Fruit fly (Drosophila melanogaster) whole organism, embryonic: ENCODE measurements around the gene CG31752.
A peak's percentile ranks its signal among the peaks of the same experiment; 100 is the strongest.

Experiments
- Awh ChIP-seq: fragments of 200-800 bp; sonication (Bioruptor generic); IDR thresholded peaks from 2 replicates; pipeline ENCODE4, ENCODE4 v1.3.6; 2022; ENCODE audit warnings: missing biosample characterization, missing genetic modification characterization
- CG11695 ChIP-seq: fragments of 200-800 bp; sonication (Bioruptor generic); IDR thresholded peaks from 3 replicates; pipeline ENCODE4 v1.3.6; 2022; ENCODE audit warnings: missing biosample characterization, missing genetic modification characterization
- CG12104 ChIP-seq: fragments of 200-800 bp; sonication (Bioruptor generic); optimal IDR thresholded peaks from 3 replicates; lab custom pipeline; 2016; ENCODE audit warnings: missing biosample characterization, missing genetic modification characterization
- CG13287 ChIP-seq: fragments of 200-800 bp; sonication (Bioruptor generic); IDR thresholded peaks from 2 replicates; pipeline ENCODE4 v1.3.6; 2022; ENCODE audit warnings: missing biosample characterization, missing genetic modification characterization; ENCODE audit not compliant: partially characterized antibody
- CG15479 ChIP-seq: fragments of 200-800 bp; sonication (Bioruptor generic); optimal IDR thresholded peaks from 3 replicates; lab custom pipeline; 2019; ENCODE audit warnings: missing biosample characterization, mild to moderate bottlenecking, missing genetic modification characterization, moderate library complexity
- CG17612 ChIP-seq: fragments of 200-800 bp; sonication (Bioruptor generic); IDR thresholded peaks from 2 replicates; pipeline ENCODE4 v1.3.6; 2022; ENCODE audit warnings: missing biosample characterization, missing genetic modification characterization
- CG2199 ChIP-seq: fragments of 200-800 bp; sonication (Bioruptor generic); IDR thresholded peaks from 3 replicates; pipeline ENCODE4 v1.3.6; 2022; ENCODE audit warnings: missing biosample characterization, missing genetic modification characterization
- CG2712 ChIP-seq: fragments of 200-800 bp; optimal IDR thresholded peaks from 3 replicates; lab custom pipeline; 2019; ENCODE audit warnings: missing biosample characterization, mild to moderate bottlenecking, missing genetic modification characterization, moderate library complexity
- CG2889 ChIP-seq: fragments of 200-800 bp; sonication (Bioruptor generic); IDR thresholded peaks from 3 replicates; pipeline ENCODE4 v1.3.6; 2022; ENCODE audit warnings: missing biosample characterization, missing genetic modification characterization
- CG33213 ChIP-seq: fragments of 200-800 bp; sonication (Bioruptor generic); optimal IDR thresholded peaks from 3 replicates; lab custom pipeline; 2016; ENCODE audit warnings: missing biosample characterization, missing genetic modification characterization
- CG33557 ChIP-seq: fragments of 200-800 bp; sonication (Bioruptor generic); optimal IDR thresholded peaks from 2 replicates; lab custom pipeline; 2019; ENCODE audit warnings: missing biosample characterization, mild to moderate bottlenecking, missing genetic modification characterization, moderate library complexity
- CG4820 ChIP-seq: fragments of 200-800 bp; sonication (Bioruptor generic); optimal IDR thresholded peaks from 3 replicates; lab custom pipeline; 2016; ENCODE audit warnings: missing biosample characterization, missing genetic modification characterization
- CG8924 ChIP-seq: fragments of 200-800 bp; optimal IDR thresholded peaks from 3 replicates; lab custom pipeline; 2019; ENCODE audit warnings: missing biosample characterization, mild to moderate bottlenecking, missing genetic modification characterization, moderate library complexity
- CG9727 ChIP-seq: fragments of 200-800 bp; sonication (Bioruptor generic); optimal IDR thresholded peaks from 3 replicates; lab custom pipeline; 2017; ENCODE audit warnings: missing biosample characterization, mild to moderate bottlenecking, missing genetic modification characterization
- D19A ChIP-seq: fragments of 200-800 bp; optimal IDR thresholded peaks from 3 replicates; lab custom pipeline; 2019; ENCODE audit warnings: missing biosample characterization, mild to moderate bottlenecking, missing genetic modification characterization, moderate library complexity
- Dad ChIP-seq: fragments of 200-800 bp; sonication (Bioruptor generic); optimal IDR thresholded peaks from 3 replicates; lab custom pipeline; 2016; ENCODE audit warnings: missing biosample characterization, missing genetic modification characterization
- Eip74EF ChIP-seq, 2 experiments: fragments of 200-800 bp in 1 of 2; fragments of >200 bp in 1 of 2; sonication (Bioruptor generic) in 1 of 2; optimal IDR thresholded peaks; 2 replicates each; lab custom pipeline; 2017 to 2019; ENCODE audit warnings: missing biosample characterization in 2 of 2, missing genetic modification characterization in 2 of 2, mild to moderate bottlenecking in 1 of 2, moderate library complexity in 1 of 2
- Ets65A ChIP-seq: fragments of 200-800 bp; sonication (Bioruptor generic); peaks from one replicate; lab custom pipeline; 2016; ENCODE audit warnings: missing biosample characterization, missing genetic modification characterization
- HHEX ChIP-seq: fragments of 200-800 bp; sonication (Bioruptor generic); optimal IDR thresholded peaks from 3 replicates; lab custom pipeline; 2017; ENCODE audit warnings: missing biosample characterization, mild to moderate bottlenecking, missing genetic modification characterization, missing genetic modification reagents
- HLHmδ ChIP-seq: fragments of 200-800 bp; sonication (Bioruptor generic); optimal IDR thresholded peaks from 2 replicates; lab custom pipeline; 2018; ENCODE audit warnings: missing biosample characterization, mild to moderate bottlenecking, missing genetic modification characterization, moderate library complexity
- Hand ChIP-seq: fragments of 200-800 bp; sonication (Bioruptor generic); optimal IDR thresholded peaks from 2 replicates; lab custom pipeline; 2017; ENCODE audit warnings: mild to moderate bottlenecking, missing biosample characterization, missing genetic modification reagents, missing genetic modification characterization
- HmgD ChIP-seq: fragments of 200-800 bp; sonication (Bioruptor generic); optimal IDR thresholded peaks from 3 replicates; lab custom pipeline; 2016; ENCODE audit warnings: missing biosample characterization, missing genetic modification characterization
- Kr ChIP-seq: fragments of 200-800 bp; sonication (Bioruptor generic); optimal IDR thresholded peaks from 2 replicates; lab custom pipeline; 2017; ENCODE audit warnings: missing biosample characterization, mild to moderate bottlenecking, missing genetic modification characterization
- Med ChIP-seq: fragments of 200-800 bp; sonication (Bioruptor generic); peaks from one replicate; lab custom pipeline; 2016; ENCODE audit warnings: missing biosample characterization, missing genetic modification characterization, mild to moderate bottlenecking, inconsistent platforms, moderate library complexity
- Ssrp ChIP-seq: fragments of 200-800 bp; sonication (Bioruptor generic); optimal IDR thresholded peaks from 2 replicates; lab custom pipeline; 2018; ENCODE audit warnings: missing biosample characterization, mild to moderate bottlenecking, missing genetic modification characterization, moderate library complexity
- cad ChIP-seq: fragments of >200 bp; optimal IDR thresholded peaks from 2 replicates; lab custom pipeline; 2017; ENCODE audit warnings: missing biosample characterization, missing genetic modification characterization
- chif ChIP-seq, 2 experiments: fragments of 200-800 bp; sonication (Bioruptor generic); optimal IDR thresholded peaks; 3 replicates each; lab custom pipeline; 2016; ENCODE audit warnings: missing biosample characterization in 2 of 2, missing genetic modification characterization in 2 of 2
- en ChIP-seq: fragments of 200-800 bp; sonication (Bioruptor generic); optimal IDR thresholded peaks from 2 replicates; lab custom pipeline; 2016; ENCODE audit warnings: missing biosample characterization, missing genetic modification characterization
- esg ChIP-seq: fragments of 200-800 bp; sonication (Bioruptor generic); conservative IDR thresholded peaks from 2 replicates; pipeline ENCODE4 v1.3.6; 2022; ENCODE audit warnings: missing biosample characterization, missing genetic modification characterization
- fd64A ChIP-seq: fragments of 200-800 bp; sonication (Bioruptor generic); optimal IDR thresholded peaks from 3 replicates; lab custom pipeline; 2018; ENCODE audit warnings: missing biosample characterization, mild to moderate bottlenecking, missing genetic modification characterization
- ftz-f1 ChIP-seq: fragments of 200-800 bp; sonication (Bioruptor generic); optimal IDR thresholded peaks from 2 replicates; lab custom pipeline; 2016; ENCODE audit warnings: missing biosample characterization, missing genetic modification characterization
- gsb-n ChIP-seq: fragments of 200-800 bp; sonication (Bioruptor generic); optimal IDR thresholded peaks from 3 replicates; lab custom pipeline; 2018; ENCODE audit warnings: missing biosample characterization, mild to moderate bottlenecking, missing genetic modification characterization
- hbn ChIP-seq: fragments of 200-800 bp; sonication (Bioruptor generic); IDR thresholded peaks from 2 replicates; pipeline ENCODE4 v1.3.6; 2022; ENCODE audit warnings: missing biosample characterization, missing genetic modification characterization; ENCODE audit not compliant: partially characterized antibody
- insv ChIP-seq, 2 experiments: fragments of 200-800 bp; sonication (Bioruptor generic); optimal IDR thresholded peaks; 3 replicates each; lab custom pipeline; 2016 to 2018; ENCODE audit warnings: missing biosample characterization in 2 of 2, missing genetic modification characterization in 2 of 2
- kah ChIP-seq: fragments of 200-800 bp; sonication (Bioruptor generic); optimal IDR thresholded peaks from 2 replicates; lab custom pipeline; 2018; ENCODE audit warnings: missing biosample characterization, mild to moderate bottlenecking, missing genetic modification characterization
- kay ChIP-seq: fragments of 200-800 bp; sonication (Bioruptor generic); optimal IDR thresholded peaks from 2 replicates; lab custom pipeline; 2016; ENCODE audit warnings: missing biosample characterization, missing genetic modification characterization
- kni ChIP-seq: fragments of 200-800 bp; sonication (Bioruptor generic); optimal IDR thresholded peaks from 3 replicates; lab custom pipeline; 2017; ENCODE audit warnings: mild to moderate bottlenecking, missing biosample characterization, missing genetic modification reagents, missing genetic modification characterization
- knrl ChIP-seq: fragments of 200-800 bp; sonication (Bioruptor generic); IDR thresholded peaks from 3 replicates; pipeline ENCODE4 v1.3.6; 2022; ENCODE audit warnings: missing biosample characterization, missing genetic modification characterization; ENCODE audit not compliant: partially characterized antibody
- lov ChIP-seq, 2 experiments: fragments of 200-800 bp in 1 of 2; fragments of >200 bp in 1 of 2; sonication (Bioruptor generic) in 1 of 2; IDR thresholded peaks in 1 of 2; optimal IDR thresholded peaks in 1 of 2; 2 replicates in 1 of 2; 3 replicates in 1 of 2; pipeline versions ENCODE4 v1.3.6 to Lab custom; 2017 to 2022; ENCODE audit warnings: missing biosample characterization in 1 of 2, missing genetic modification characterization in 1 of 2
- pita ChIP-seq: fragments of 200-800 bp; sonication (Bioruptor generic); optimal IDR thresholded peaks from 2 replicates; lab custom pipeline; 2017; ENCODE audit warnings: missing biosample characterization, mild to moderate bottlenecking, missing genetic modification characterization
- prd ChIP-seq, 3 experiments: fragments of >200 bp in 2 of 3; fragments of 200-800 bp in 1 of 3; sonication (Bioruptor generic) in 1 of 3; optimal IDR thresholded peaks in 2 of 3; IDR thresholded peaks in 1 of 3; 2 replicates in 2 of 3; 3 replicates in 1 of 3; pipeline versions ENCODE4 v1.3.6 to Lab custom; 2017 to 2022; ENCODE audit warnings: missing biosample characterization in 1 of 3, missing genetic modification characterization in 1 of 3
- ranshi ChIP-seq: fragments of 200-800 bp; sonication (Bioruptor generic); IDR thresholded peaks from 2 replicates; pipeline ENCODE4 v1.3.6; 2022; ENCODE audit warnings: missing biosample characterization, missing genetic modification characterization
- sens-2 ChIP-seq: fragments of 200-800 bp; sonication (Bioruptor generic); IDR thresholded peaks from 2 replicates; pipeline ENCODE4 v1.3.6; 2022; ENCODE audit warnings: missing biosample characterization, missing genetic modification characterization
- sqz ChIP-seq: fragments of 200-800 bp; sonication (Bioruptor generic); optimal IDR thresholded peaks from 3 replicates; lab custom pipeline; 2018; ENCODE audit warnings: missing biosample characterization, mild to moderate bottlenecking, missing genetic modification characterization
- tin ChIP-seq: fragments of 200-800 bp; sonication (Bioruptor generic); optimal IDR thresholded peaks from 3 replicates; lab custom pipeline; 2016; ENCODE audit warnings: missing biosample characterization, missing genetic modification characterization
- tll ChIP-seq, 2 experiments: fragments of 200-800 bp in 1 of 2; fragments of >200 bp in 1 of 2; sonication (Bioruptor generic) in 1 of 2; optimal IDR thresholded peaks; 2 replicates each; lab custom pipeline; 2017 to 2019; ENCODE audit warnings: missing biosample characterization in 2 of 2, missing genetic modification characterization in 2 of 2, mild to moderate bottlenecking in 1 of 2, moderate library complexity in 1 of 2
- tup ChIP-seq: fragments of 200-800 bp; sonication (Bioruptor generic); optimal IDR thresholded peaks from 2 replicates; lab custom pipeline; 2016; ENCODE audit warnings: missing biosample characterization, mild to moderate bottlenecking, missing genetic modification characterization, moderate library complexity
- twi ChIP-seq: fragments of 200-800 bp; optimal IDR thresholded peaks from 2 replicates; lab custom pipeline; 2019; ENCODE audit warnings: missing biosample characterization, mild to moderate bottlenecking, missing genetic modification characterization, moderate library complexity
- zen ChIP-seq: fragments of 200-800 bp; sonication (Bioruptor generic); optimal IDR thresholded peaks from 3 replicates; lab custom pipeline; 2018; ENCODE audit warnings: missing biosample characterization, mild to moderate bottlenecking, missing genetic modification characterization, moderate library complexity

Gene CG31752

DNA sequence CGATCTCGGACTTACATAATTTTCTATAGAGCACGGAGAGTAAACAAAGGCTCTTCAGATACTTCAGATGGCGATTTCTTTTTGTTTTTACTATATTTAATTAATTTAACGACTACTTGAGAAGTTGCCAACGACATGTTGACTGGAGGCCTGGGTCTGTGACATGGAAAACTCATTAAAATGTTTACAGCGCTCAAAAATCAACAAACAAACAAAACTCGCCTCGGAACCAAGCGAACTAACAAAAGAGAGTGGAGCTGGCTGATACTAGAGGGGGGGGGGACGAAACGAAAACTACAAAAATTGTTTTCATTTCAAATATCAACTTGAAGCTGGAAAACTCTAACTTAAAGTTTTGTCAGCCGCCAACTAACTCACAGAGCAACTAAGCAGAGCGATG is 37.3 kb upstream of the CG31752 start:
- no peak for TF ChIP-seq kay (GFP tag; lab: Kevin White, UChicago)
- peak; percentile 1 for TF ChIP-seq CG4820 (GFP tag; lab: Kevin White, UChicago)
- peak in 1 of 2 experiments; percentile 23 for TF ChIP-seq Eip74EF (GFP tag; optimal IDR thresholded peaks at IDR 0.05; lab: Kevin White, UChicago)
- TF ChIP-seq tup = peak; percentile 37
- no peak for TF ChIP-seq esg
- TF ChIP-seq CG12104 = peak; percentile 34
- 0 out of 2 replicates have a peak, but pooled peaks have one; percentile 7 for TF ChIP-seq Awh (GFP tag; lab: Robert Waterston, UW)
- TF ChIP-seq D19A (tag; lab: Kevin White, UChicago) = peak; percentile 10
- no peak for TF ChIP-seq hbn (GFP tag; lab: Robert Waterston, UW)
- TF ChIP-seq HmgD = no peak
- no peak for TF ChIP-seq Dad (GFP tag; lab: Kevin White, UChicago)
- TF ChIP-seq CG33213 (GFP tag; lab: Kevin White, UChicago) = peak; percentile 57
- TF ChIP-seq CG9727 (GFP tag; lab: Kevin White, UChicago) = peak; percentile 55
- TF ChIP-seq ranshi = no peak
- peak; percentile 61 for TF ChIP-seq Ets65A (GFP tag; lab: Kevin White, UChicago)
- TF ChIP-seq CG33557 (GFP tag; lab: Kevin White, UChicago) = peak; percentile 2
- peak; percentile 85 for TF ChIP-seq Med (GFP tag; lab: Kevin White, UChicago)

DNA sequence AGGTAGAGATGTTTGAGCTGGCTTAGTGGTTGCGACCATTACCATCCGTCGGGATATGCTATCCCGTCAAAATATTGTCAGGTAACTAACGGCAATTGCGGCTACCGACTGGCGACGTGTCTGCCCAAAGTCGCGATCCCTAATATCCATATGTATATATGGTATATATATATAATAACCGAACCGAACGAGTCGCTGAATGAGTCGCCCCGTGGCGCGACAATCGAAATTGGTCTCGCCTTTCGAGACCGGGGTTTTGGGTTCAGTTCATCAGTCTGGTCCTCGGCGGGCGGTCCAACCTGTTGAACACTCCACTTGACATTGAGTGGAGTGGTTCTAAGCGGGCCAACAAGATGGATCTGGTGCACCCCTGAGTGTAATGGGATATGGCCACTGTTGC is 34.1 kb upstream of the CG31752 start:
- TF ChIP-seq Kr (peak; percentile 10), tin (peak; percentile 31), zen (peak; percentile 93), insv (GFP tag; optimal IDR thresholded peaks at IDR 0.05; lab: Kevin White, UChicago) (peak in 1 of 2 experiments; percentile 24), kni (GFP tag; lab: Kevin White, UChicago) (peak; percentile 42), CG2889 (no peak), CG13287 (no peak), twi (tag; lab: Kevin White, UChicago) (peak; percentile 89), cad (peak; percentile 42), knrl (no peak), CG11695 (GFP tag; lab: Robert Waterston, UW) (no peak), gsb-n (tag; lab: Kevin White, UChicago) (peak; percentile 19), CG2712 (tag; lab: Kevin White, UChicago) (no peak), fd64A (GFP tag; lab: Kevin White, UChicago) (no peak), tll (GFP tag; optimal IDR thresholded peaks at IDR 0.05; lab: Kevin White, UChicago) (peak in 1 of 2 experiments; percentile 63), prd (optimal IDR thresholded peaks at IDR 0.05; lab: Kevin White, UChicago) (no peak), prd (GFP tag; IDR thresholded peaks at IDR 0.05; lab: Robert Waterston, UW) (peak; percentile 42; the same call in 1 of the 3 replicates), kah (GFP tag; lab: Kevin White, UChicago) (peak; percentile 22), lov (optimal IDR thresholded peaks at IDR 0.05; lab: Kevin White, UChicago) (no peak), lov (GFP tag; IDR thresholded peaks at IDR 0.05; lab: Robert Waterston, UW) (0 out of 3 replicates have a peak, but pooled peaks have one; percentile 13), HLHmδ (peak; percentile 13), CG15479 (GFP tag; lab: Kevin White, UChicago) (peak; percentile 55)

DNA sequence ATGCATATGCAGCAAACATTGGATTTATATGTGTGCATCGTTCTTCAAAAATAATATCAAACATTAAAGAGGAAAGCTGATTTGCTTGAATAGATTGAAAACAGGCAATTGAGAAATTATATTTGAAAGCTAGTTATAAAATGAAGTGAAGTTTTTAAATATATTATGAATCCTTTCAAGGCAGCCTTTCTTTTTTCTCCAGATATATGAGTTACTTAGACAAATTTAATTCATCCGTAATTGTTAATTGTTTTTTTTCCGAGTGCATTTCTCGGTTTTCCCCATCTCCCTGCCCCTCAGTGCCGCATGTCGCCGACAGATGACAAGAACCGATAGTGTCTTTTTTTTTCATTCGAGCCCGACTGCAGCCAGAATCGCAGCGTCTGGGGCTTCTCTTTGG is 30.7 kb upstream of the CG31752 start:
- TF ChIP-seq CG17612 (GFP tag; lab: Robert Waterston, UW) (no peak), sens-2 (GFP tag; lab: Robert Waterston, UW) (no peak), sqz (GFP tag; lab: Kevin White, UChicago) (peak; percentile 62), Hand (GFP tag; lab: Kevin White, UChicago) (no peak), ftz-f1 (no peak), Ssrp (tag; lab: Kevin White, UChicago) (peak; percentile 51), CG2199 (GFP tag; lab: Robert Waterston, UW) (no peak), CG8924 (tag; lab: Kevin White, UChicago) (no peak), HHEX (GFP tag; lab: Kevin White, UChicago) (no peak), CG2712 (tag; lab: Kevin White, UChicago) (peak; percentile 13), en (GFP tag; lab: Kevin White, UChicago) (no peak), chif (GFP tag; optimal IDR thresholded peaks at IDR 0.05; lab: Kevin White, UChicago) (peak in 1 of 2 experiments; percentile 35), pita (GFP tag; lab: Kevin White, UChicago) (no peak)
